Fruit fly (Drosophila melanogaster) whole organism, embryonic: ENCODE measurements around the gene Crg-1.

Source experiments
- Adf1 ChIP-seq: fragments of 200-800 bp; sonication (Bioruptor generic); IDR thresholded peaks from 2 replicates; pipeline ENCODE4 v1.3.6; 2022; ENCODE audit warnings: missing biosample characterization, missing genetic modification characterization
- Atf6 ChIP-seq: fragments of 200-800 bp; sonication (Bioruptor generic); IDR thresholded peaks from 2 replicates; pipeline ENCODE4 v1.3.6; 2022; ENCODE audit warnings: missing biosample characterization, missing genetic modification characterization
- CG11085 ChIP-seq: fragments of 200-800 bp; sonication (Bioruptor generic); IDR thresholded peaks from 2 replicates; pipeline ENCODE4 v1.3.6; 2022; ENCODE audit warnings: missing biosample characterization, missing genetic modification characterization
- CG11247 ChIP-seq: fragments of 200-800 bp; sonication (Bioruptor generic); IDR thresholded peaks from 2 replicates; pipeline ENCODE4 v1.3.6; 2022; ENCODE audit warnings: missing biosample characterization, missing genetic modification characterization
- CG11696 ChIP-seq: fragments of 200-800 bp; sonication (Bioruptor generic); IDR thresholded peaks from 2 replicates; pipeline ENCODE4 v1.3.6; 2022; ENCODE audit warnings: missing biosample characterization, missing genetic modification characterization
- CG12236 ChIP-seq: fragments of 200-800 bp; sonication (Bioruptor generic); optimal IDR thresholded peaks from 2 replicates; lab custom pipeline; 2016; ENCODE audit warnings: missing biosample characterization, missing genetic modification characterization
- CG13296 ChIP-seq: fragments of 200-800 bp; sonication (Bioruptor generic); optimal IDR thresholded peaks from 3 replicates; lab custom pipeline; 2018; ENCODE audit warnings: missing biosample characterization, mild to moderate bottlenecking, missing genetic modification characterization
- CG17612 ChIP-seq: fragments of 200-800 bp; sonication (Bioruptor generic); IDR thresholded peaks from 2 replicates; pipeline ENCODE4 v1.3.6; 2022; ENCODE audit warnings: missing biosample characterization, missing genetic modification characterization
- CG17802 ChIP-seq: fragments of 200-800 bp; sonication (Bioruptor generic); optimal IDR thresholded peaks from 2 replicates; lab custom pipeline; 2018; ENCODE audit warnings: missing biosample characterization, mild to moderate bottlenecking, missing genetic modification characterization, moderate library complexity
- CG17829 ChIP-seq: fragments of 200-800 bp; optimal IDR thresholded peaks from 2 replicates; lab custom pipeline; 2019; ENCODE audit warnings: missing biosample characterization, mild to moderate bottlenecking, missing genetic modification characterization, moderate library complexity
- CG17912 ChIP-seq: fragments of 200-800 bp; sonication (Bioruptor generic); optimal IDR thresholded peaks from 2 replicates; lab custom pipeline; 2018; ENCODE audit warnings: missing biosample characterization, mild to moderate bottlenecking, missing genetic modification characterization
- CG1792 ChIP-seq: fragments of 200-800 bp; sonication (Bioruptor generic); optimal IDR thresholded peaks from 2 replicates; lab custom pipeline; 2016; ENCODE audit warnings: missing biosample characterization, missing genetic modification characterization
- CG1832 ChIP-seq: fragments of 200-800 bp; sonication (Bioruptor generic); optimal IDR thresholded peaks from 2 replicates; lab custom pipeline; 2017; ENCODE audit warnings: missing biosample characterization, mild to moderate bottlenecking, missing genetic modification characterization, inconsistent platforms
- CG4282 ChIP-seq: fragments of 200-800 bp; sonication (Bioruptor generic); optimal IDR thresholded peaks from 2 replicates; lab custom pipeline; 2016; ENCODE audit warnings: missing biosample characterization, missing genetic modification characterization
- CG4328 ChIP-seq: fragments of 200-800 bp; sonication (Bioruptor generic); optimal IDR thresholded peaks from 3 replicates; lab custom pipeline; 2017; ENCODE audit warnings: missing biosample characterization, missing genetic modification reagents, missing genetic modification characterization
- CG4360 ChIP-seq: fragments of 200-800 bp; sonication (Bioruptor generic); IDR thresholded peaks from 2 replicates; pipeline ENCODE4 v1.3.6; 2022; ENCODE audit warnings: missing biosample characterization, missing genetic modification characterization
- CG4820 ChIP-seq: fragments of 200-800 bp; sonication (Bioruptor generic); optimal IDR thresholded peaks from 3 replicates; lab custom pipeline; 2016; ENCODE audit warnings: missing biosample characterization, missing genetic modification characterization
- CG8290 ChIP-seq, 3 experiments: fragments of 200-800 bp; sonication (Bioruptor generic); optimal IDR thresholded peaks; 2 replicates each; lab custom pipeline; 2016 to 2019; ENCODE audit warnings: missing biosample characterization in 3 of 3, missing genetic modification characterization in 3 of 3, mild to moderate bottlenecking in 2 of 3, moderate library complexity in 1 of 3
- CG9727 ChIP-seq: fragments of 200-800 bp; sonication (Bioruptor generic); optimal IDR thresholded peaks from 3 replicates; lab custom pipeline; 2017; ENCODE audit warnings: missing biosample characterization, mild to moderate bottlenecking, missing genetic modification characterization
- CG9932 ChIP-seq: fragments of 200-800 bp; sonication (Bioruptor generic); IDR thresholded peaks from 2 replicates; pipeline ENCODE4 v1.3.6; 2022; ENCODE audit warnings: missing biosample characterization, missing genetic modification characterization
- Dll ChIP-seq: fragments of 200-800 bp; sonication (Bioruptor generic); IDR thresholded peaks from 4 replicates; pipeline ENCODE4 v1.3.6; 2022; ENCODE audit warnings: missing biosample characterization, missing genetic modification characterization; ENCODE audit not compliant: partially characterized antibody
- GATAe ChIP-seq: fragments of 200-800 bp; sonication (Bioruptor generic); conservative IDR thresholded peaks from 2 replicates; pipeline ENCODE4 v1.3.6; 2022; ENCODE audit warnings: missing biosample characterization, missing genetic modification characterization
- Hr51 ChIP-seq, 2 experiments: fragments of 200-800 bp; sonication (Bioruptor generic); optimal IDR thresholded peaks; 2 replicates in 1 of 2; 3 replicates in 1 of 2; lab custom pipeline; 2016 to 2018; ENCODE audit warnings: missing biosample characterization in 2 of 2, missing genetic modification characterization in 2 of 2, mild to moderate bottlenecking in 1 of 2, moderate library complexity in 1 of 2
- Jarid2 ChIP-seq: fragments of 200-800 bp; sonication (Bioruptor generic); optimal IDR thresholded peaks from 3 replicates; lab custom pipeline; 2017; ENCODE audit warnings: mild to moderate bottlenecking, missing biosample characterization, missing genetic modification reagents, missing genetic modification characterization
- Med ChIP-seq: fragments of 200-800 bp; sonication (Bioruptor generic); peaks from one replicate; lab custom pipeline; 2016; ENCODE audit warnings: missing biosample characterization, missing genetic modification characterization, mild to moderate bottlenecking, inconsistent platforms, moderate library complexity
- Nf-YB ChIP-seq: fragments of 200-800 bp; sonication (Bioruptor generic); optimal IDR thresholded peaks from 3 replicates; lab custom pipeline; 2019; ENCODE audit warnings: missing biosample characterization, mild to moderate bottlenecking, missing genetic modification characterization, moderate library complexity
- Oaz ChIP-seq: fragments of 200-800 bp; sonication (Bioruptor generic); IDR thresholded peaks from 2 replicates; pipeline ENCODE4 v1.3.6; 2022; ENCODE audit warnings: missing biosample characterization, missing genetic modification characterization
- Side ChIP-seq: fragments of 200-800 bp; sonication (Bioruptor generic); optimal IDR thresholded peaks from 2 replicates; lab custom pipeline; 2016; ENCODE audit warnings: missing biosample characterization, missing genetic modification characterization
- Trl ChIP-seq, 3 experiments: fragments of >200 bp in 2 of 3; fragments of 200-800 bp in 1 of 3; sonication (Bioruptor generic) in 1 of 3; optimal IDR thresholded peaks; 2 replicates in 1 of 3; 3 replicates in 2 of 3; lab custom pipeline; 2016 to 2017; ENCODE audit warnings: missing biosample characterization in 1 of 3, missing genetic modification characterization in 1 of 3
- chm ChIP-seq: fragments of 200-800 bp; sonication (Bioruptor generic); IDR thresholded peaks from 2 replicates; pipeline ENCODE4 v1.3.6; 2022; ENCODE audit warnings: missing biosample characterization, missing genetic modification characterization
- dan ChIP-seq: fragments of 200-800 bp; sonication (Bioruptor generic); IDR thresholded peaks from 2 replicates; pipeline ENCODE4 v1.3.6; 2022; ENCODE audit warnings: missing biosample characterization, missing genetic modification characterization
- dysf ChIP-seq: fragments of 200-800 bp; sonication (Bioruptor generic); IDR thresholded peaks from 3 replicates; pipeline ENCODE4 v1.3.6; 2022; ENCODE audit warnings: missing biosample characterization, missing genetic modification characterization
- gsb-n ChIP-seq: fragments of 200-800 bp; sonication (Bioruptor generic); optimal IDR thresholded peaks from 3 replicates; lab custom pipeline; 2018; ENCODE audit warnings: missing biosample characterization, mild to moderate bottlenecking, missing genetic modification characterization
- kah ChIP-seq: fragments of 200-800 bp; sonication (Bioruptor generic); optimal IDR thresholded peaks from 2 replicates; lab custom pipeline; 2018; ENCODE audit warnings: missing biosample characterization, mild to moderate bottlenecking, missing genetic modification characterization
- kay ChIP-seq: fragments of 200-800 bp; sonication (Bioruptor generic); optimal IDR thresholded peaks from 2 replicates; lab custom pipeline; 2016; ENCODE audit warnings: missing biosample characterization, missing genetic modification characterization
- ken ChIP-seq: fragments of 200-800 bp; sonication (Bioruptor generic); IDR thresholded peaks from 3 replicates; pipeline ENCODE4 v1.3.6; 2022; ENCODE audit warnings: missing biosample characterization, missing genetic modification characterization
- kni ChIP-seq: fragments of 200-800 bp; sonication (Bioruptor generic); optimal IDR thresholded peaks from 3 replicates; lab custom pipeline; 2017; ENCODE audit warnings: mild to moderate bottlenecking, missing biosample characterization, missing genetic modification reagents, missing genetic modification characterization
- mirr ChIP-seq: fragments of 200-800 bp; sonication (Bioruptor generic); optimal IDR thresholded peaks from 3 replicates; lab custom pipeline; 2018; ENCODE audit warnings: missing biosample characterization, mild to moderate bottlenecking, missing genetic modification characterization
- rib ChIP-seq: fragments of 200-800 bp; sonication (Bioruptor generic); IDR thresholded peaks from 2 replicates; pipeline ENCODE4 v1.3.6; 2022; ENCODE audit warnings: missing biosample characterization, missing genetic modification characterization
- seq ChIP-seq: fragments of 200-800 bp; sonication (Bioruptor generic); IDR thresholded peaks from 2 replicates; pipeline ENCODE4 v1.3.6; 2022; ENCODE audit warnings: missing biosample characterization, missing genetic modification characterization
- sima ChIP-seq: fragments of 200-800 bp; sonication (Bioruptor generic); optimal IDR thresholded peaks from 2 replicates; lab custom pipeline; 2016; ENCODE audit warnings: missing biosample characterization, missing genetic modification characterization
- slp2 ChIP-seq: fragments of 200-800 bp; sonication (Bioruptor generic); optimal IDR thresholded peaks from 2 replicates; lab custom pipeline; 2016; ENCODE audit warnings: missing biosample characterization, missing genetic modification characterization
- so ChIP-seq: fragments of 200-800 bp; sonication (Bioruptor generic); IDR thresholded peaks from 3 replicates; pipeline ENCODE4 v1.3.6; 2022; ENCODE audit warnings: missing biosample characterization, missing genetic modification characterization
- stwl ChIP-seq: fragments of 200-800 bp; sonication (Bioruptor generic); optimal IDR thresholded peaks from 3 replicates; lab custom pipeline; 2018; ENCODE audit warnings: missing biosample characterization, mild to moderate bottlenecking, missing genetic modification characterization, moderate library complexity
- unc-4 ChIP-seq: fragments of 200-800 bp; sonication (Bioruptor generic); IDR thresholded peaks from 2 replicates; pipeline ENCODE4 v1.3.6; 2022; ENCODE audit warnings: missing biosample characterization, missing genetic modification characterization; ENCODE audit not compliant: partially characterized antibody
- vvl ChIP-seq: fragments of 200-800 bp; sonication (Bioruptor generic); IDR thresholded peaks from 2 replicates; pipeline ENCODE4 v1.3.6; 2022; ENCODE audit warnings: missing biosample characterization, missing genetic modification characterization
- zfh1 ChIP-seq: fragments of 200-800 bp; sonication (Bioruptor generic); IDR thresholded peaks from 3 replicates; pipeline ENCODE4 v1.3.6; 2022; ENCODE audit warnings: missing biosample characterization, missing genetic modification characterization

Gene Crg-1

DNA sequence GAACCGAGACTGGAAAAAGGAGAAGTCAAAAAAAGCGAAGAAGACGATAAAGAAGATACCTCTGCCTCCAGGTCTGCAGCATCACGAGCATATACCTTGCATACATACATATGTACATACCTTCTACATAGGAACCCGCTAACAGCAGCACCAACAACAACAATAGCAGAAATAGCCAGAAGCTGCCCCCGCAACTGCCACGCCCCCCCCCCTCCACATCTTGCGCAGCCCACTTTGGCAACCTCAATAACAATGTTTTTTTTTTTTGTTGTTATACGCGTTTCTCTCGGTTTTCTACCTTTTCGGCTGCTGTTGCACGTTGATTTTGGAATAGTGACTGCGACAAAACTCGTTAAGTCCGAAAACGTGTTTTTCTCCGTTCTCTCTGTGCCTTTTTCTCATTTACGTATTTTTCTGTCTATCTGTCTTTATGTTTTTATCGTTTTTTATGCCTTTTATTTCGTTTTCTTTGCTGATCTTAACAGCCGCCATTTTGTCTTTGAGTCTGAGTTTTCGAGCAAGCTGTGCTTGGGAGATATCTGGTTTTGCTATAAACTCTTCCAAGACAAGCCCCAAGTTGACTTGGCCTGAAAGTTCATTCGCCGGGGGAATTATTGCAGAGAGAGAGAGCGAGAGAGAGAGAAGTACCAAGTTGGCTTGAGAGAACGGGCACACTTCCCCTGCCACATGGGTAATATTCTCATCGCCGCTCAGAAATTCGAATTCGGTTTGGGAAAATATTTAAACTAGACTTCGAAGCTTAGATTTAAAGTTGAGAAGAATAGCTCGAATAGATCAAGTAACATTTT is 42.1 kb downstream of the Crg-1 start (continued):
- TF ChIP-seq CG9727 (GFP tag; lab: Kevin White, UChicago): no peak
- TF ChIP-seq chm: no peak
- TF ChIP-seq Dll (GFP tag; lab: Robert Waterston, UW): no peak

DNA sequence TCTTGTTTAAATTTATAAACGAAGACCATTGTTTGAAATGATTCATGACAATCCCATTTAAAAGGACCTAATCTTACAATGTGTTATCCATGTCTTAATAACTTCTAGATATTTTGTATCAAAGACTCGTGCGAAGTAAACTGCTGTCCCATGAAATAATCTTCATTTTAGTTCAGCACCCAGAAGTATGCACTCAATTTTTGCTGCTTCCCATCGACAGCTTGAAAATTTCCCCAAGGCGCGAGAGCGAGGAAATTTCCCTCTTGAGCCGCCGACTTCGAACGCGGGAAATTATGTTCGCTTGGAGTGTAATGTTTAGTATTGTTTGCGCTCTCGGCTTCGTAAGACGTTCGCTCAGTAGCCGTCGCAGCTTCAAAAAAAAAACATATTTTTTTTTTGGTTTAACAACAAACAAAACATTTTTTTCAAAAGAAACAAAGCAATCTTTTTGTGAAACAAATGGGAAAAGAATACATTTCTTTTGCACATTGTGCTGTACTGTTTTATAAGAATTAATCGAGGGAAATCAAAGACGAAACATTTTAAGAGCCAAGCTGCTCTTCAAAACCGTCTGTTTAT is 42.8 kb downstream of the Crg-1 start:
- TF ChIP-seq CG4360 (GFP tag; lab: Robert Waterston, UW): peak; percentile 30; the same call in 1 of the 2 replicates
- no peak for TF ChIP-seq ken
- TF ChIP-seq CG11696 (GFP tag; lab: Robert Waterston, UW): no peak
- TF ChIP-seq CG8290 (GFP tag; optimal IDR thresholded peaks at IDR 0.05; lab: Kevin White, UChicago): no peak
- no peak for TF ChIP-seq CG8290 (tag; optimal IDR thresholded peaks at IDR 0.05; lab: Kevin White, UChicago)
- TF ChIP-seq vvl: 0 out of 2 replicates have a peak, but pooled peaks have one; percentile 16
- no peak for TF ChIP-seq CG4328 (GFP tag; lab: Kevin White, UChicago)
- no peak for TF ChIP-seq unc-4
- no peak for TF ChIP-seq Hr51 (GFP tag; optimal IDR thresholded peaks at IDR 0.05; lab: Kevin White, UChicago)
- no peak for TF ChIP-seq CG4820
- TF ChIP-seq dysf (GFP tag; lab: Robert Waterston, UW): no peak
- TF ChIP-seq sima (GFP tag; lab: Kevin White, UChicago): no peak
- no peak for TF ChIP-seq slp2 (GFP tag; lab: Kevin White, UChicago)
- TF ChIP-seq chm: peak; percentile 47; the same call in 1 of the 2 replicates
- TF ChIP-seq so (GFP tag; lab: Robert Waterston, UW): no peak
- no peak for TF ChIP-seq CG1792 (GFP tag; lab: Kevin White, UChicago)
- TF ChIP-seq Med (GFP tag; lab: Kevin White, UChicago): peak; percentile 26
- no peak for TF ChIP-seq kay
- TF ChIP-seq CG17612: no peak
- TF ChIP-seq kni: no peak
- no peak for TF ChIP-seq rib (GFP tag; lab: Robert Waterston, UW)
- no peak for TF ChIP-seq CG17802 (tag; lab: Kevin White, UChicago)
- TF ChIP-seq CG13296 (GFP tag; lab: Kevin White, UChicago): no peak
- TF ChIP-seq Jarid2 (GFP tag; lab: Kevin White, UChicago): peak; percentile 76
- TF ChIP-seq Oaz (GFP tag; lab: Robert Waterston, UW): no peak
- TF ChIP-seq CG17829 (tag; lab: Kevin White, UChicago): no peak
- no peak for TF ChIP-seq zfh1 (GFP tag; lab: Robert Waterston, UW)
- TF ChIP-seq CG12236: no peak
- TF ChIP-seq stwl (tag; lab: Kevin White, UChicago): no peak
- TF ChIP-seq GATAe (GFP tag; lab: Robert Waterston, UW): no peak
- no peak for TF ChIP-seq seq
- no peak for TF ChIP-seq CG11247 (GFP tag; lab: Robert Waterston, UW)
- no peak for TF ChIP-seq kah (GFP tag; lab: Kevin White, UChicago)
- TF ChIP-seq CG4282 (GFP tag; lab: Kevin White, UChicago): no peak
- TF ChIP-seq CG1832 (GFP tag; lab: Kevin White, UChicago): no peak
- no peak for TF ChIP-seq mirr (GFP tag; lab: Kevin White, UChicago)
- TF ChIP-seq dan (GFP tag; lab: Robert Waterston, UW): no peak
- TF ChIP-seq CG11085 (GFP tag; lab: Robert Waterston, UW): no peak
- no peak for TF ChIP-seq gsb-n (tag; lab: Kevin White, UChicago)
- no peak for TF ChIP-seq Atf6
- no peak for TF ChIP-seq Nf-YB (GFP tag; lab: Kevin White, UChicago)
- no peak for TF ChIP-seq CG9932 (GFP tag; lab: Robert Waterston, UW)
- peak in 1 of 2 experiments; percentile 39 for TF ChIP-seq Trl (optimal IDR thresholded peaks at IDR 0.05; lab: Kevin White, UChicago)
- TF ChIP-seq Trl (GFP tag; optimal IDR thresholded peaks at IDR 0.05; lab: Kevin White, UChicago): no peak
- TF ChIP-seq Adf1 (GFP tag; lab: Robert Waterston, UW): no peak
- no peak for TF ChIP-seq CG17912
- no peak for TF ChIP-seq Side (GFP tag; lab: Kevin White, UChicago)
